Worm (Caenorhabditis elegans): ENCODE results near the gene R10F2.6.

DNA sequence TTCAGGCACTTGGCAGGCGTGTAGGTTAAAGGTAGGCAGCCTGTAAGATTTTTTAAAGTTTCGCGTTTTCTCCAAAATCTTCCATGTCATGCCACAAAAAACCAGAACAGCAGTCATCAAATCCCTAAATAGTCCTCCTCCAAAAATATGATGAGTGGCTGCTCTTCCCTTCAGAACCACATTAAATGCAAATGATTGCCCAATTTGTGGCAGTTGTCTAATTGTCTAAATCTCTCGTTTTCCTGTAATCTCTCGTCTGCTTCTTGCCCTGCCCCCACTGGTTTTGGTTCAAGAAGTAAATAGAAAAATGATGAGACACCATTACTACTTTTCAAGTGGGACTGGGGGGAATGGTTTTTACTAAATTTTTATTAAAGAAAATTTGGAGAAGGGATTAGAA lies 39.7 kb downstream of the R10F2.6 start:
- TF ChIP-seq tbx-37 (GFP tag; conservative IDR thresholded peaks at IDR 0.05) = no peak
- no peak for TF ChIP-seq hmg-4 (GFP tag; optimal IDR thresholded peaks at IDR 0.05)
- no peak for TF ChIP-seq ama-1 (optimal IDR thresholded peaks at IDR 0.05)
- no peak for TF ChIP-seq hmbx-1 (tag; optimal IDR thresholded peaks at IDR 0.05)
- TF ChIP-seq pes-1 (GFP tag; IDR thresholded peaks at IDR 0.05) = no peak
- no peak for TF ChIP-seq hnd-1 (tag; optimal IDR thresholded peaks at IDR 0.05)
- TF ChIP-seq ceh-36 (tag; optimal IDR thresholded peaks at IDR 0.05) = no peak
- TF ChIP-seq ceh-13 (GFP tag; optimal IDR thresholded peaks at IDR 0.05) = no peak
- TF ChIP-seq flt-1 (GFP tag; IDR thresholded peaks at IDR 0.05) = no peak
- TF ChIP-seq aly-1 (tag; optimal IDR thresholded peaks at IDR 0.05) = no peak
- no peak for TF ChIP-seq ets-7 (tag; optimal IDR thresholded peaks at IDR 0.05)
